Fruit fly (Drosophila melanogaster) whole organism, embryonic: ENCODE measurements around the gene MICAL-like.
A peak's percentile ranks its signal among the peaks of the same experiment; 100 is the strongest.

Experiments used
- Aef1 ChIP-seq: fragments of 200-800 bp; sonication (Bioruptor generic); IDR thresholded peaks from 3 replicates; pipeline ENCODE4 v1.3.6; 2022; ENCODE audit warnings: missing biosample characterization, missing genetic modification characterization
- Asciz ChIP-seq: fragments of 200-800 bp; sonication (Bioruptor generic); optimal IDR thresholded peaks from 2 replicates; lab custom pipeline; 2017; ENCODE audit warnings: missing biosample characterization, mild to moderate bottlenecking, missing genetic modification characterization, missing genetic modification reagents
- Blimp-1 ChIP-seq: fragments of 200-800 bp; sonication (Bioruptor generic); optimal IDR thresholded peaks from 3 replicates; lab custom pipeline; 2018; ENCODE audit warnings: missing biosample characterization, missing genetic modification characterization, mild to moderate bottlenecking, moderate library complexity, missing genetic modification reagents
- CG11085 ChIP-seq: fragments of 200-800 bp; sonication (Bioruptor generic); IDR thresholded peaks from 2 replicates; pipeline ENCODE4 v1.3.6; 2022; ENCODE audit warnings: missing biosample characterization, missing genetic modification characterization
- CG13775 ChIP-seq: fragments of 200-800 bp; sonication (Bioruptor generic); optimal IDR thresholded peaks from 3 replicates; lab custom pipeline; 2017; ENCODE audit warnings: missing biosample characterization, mild to moderate bottlenecking, missing genetic modification characterization
- CG15011 ChIP-seq: fragments of 200-800 bp; sonication (Bioruptor generic); optimal IDR thresholded peaks from 3 replicates; lab custom pipeline; 2018; ENCODE audit warnings: missing biosample characterization, mild to moderate bottlenecking, missing genetic modification characterization
- CG15073 ChIP-seq: fragments of 200-800 bp; sonication (Bioruptor generic); optimal IDR thresholded peaks from 2 replicates; lab custom pipeline; 2016; ENCODE audit warnings: missing biosample characterization, missing genetic modification characterization
- CG15514 ChIP-seq: fragments of 200-800 bp; sonication (Bioruptor generic); optimal IDR thresholded peaks from 3 replicates; lab custom pipeline; 2017; ENCODE audit warnings: missing biosample characterization, missing genetic modification characterization, mild to moderate bottlenecking, moderate library complexity, missing genetic modification reagents
- CG15696 ChIP-seq: fragments of 200-800 bp; sonication (Bioruptor generic); optimal IDR thresholded peaks from 2 replicates; lab custom pipeline; 2019; ENCODE audit warnings: missing biosample characterization, mild to moderate bottlenecking, missing genetic modification characterization, moderate library complexity
- CG1792 ChIP-seq: fragments of 200-800 bp; sonication (Bioruptor generic); optimal IDR thresholded peaks from 2 replicates; lab custom pipeline; 2016; ENCODE audit warnings: missing biosample characterization, missing genetic modification characterization
- CG1832 ChIP-seq: fragments of 200-800 bp; sonication (Bioruptor generic); optimal IDR thresholded peaks from 2 replicates; lab custom pipeline; 2017; ENCODE audit warnings: missing biosample characterization, mild to moderate bottlenecking, missing genetic modification characterization, inconsistent platforms
- CG31365 ChIP-seq: fragments of 200-800 bp; sonication (Bioruptor generic); optimal IDR thresholded peaks from 2 replicates; lab custom pipeline; 2018; ENCODE audit warnings: missing biosample characterization, mild to moderate bottlenecking, missing genetic modification characterization
- CG32772 ChIP-seq: fragments of 200-800 bp; sonication (Bioruptor generic); IDR thresholded peaks from 2 replicates; pipeline ENCODE4 v1.3.6; 2022; ENCODE audit warnings: missing biosample characterization, missing genetic modification characterization
- CG6175 ChIP-seq: fragments of 200-800 bp; sonication (Bioruptor generic); IDR thresholded peaks from 3 replicates; pipeline ENCODE4 v1.3.6; 2022; ENCODE audit warnings: missing biosample characterization, missing genetic modification characterization
- CG6654 ChIP-seq: fragments of 200-800 bp; sonication (Bioruptor generic); optimal IDR thresholded peaks from 2 replicates; lab custom pipeline; 2017; ENCODE audit warnings: missing biosample characterization, mild to moderate bottlenecking, missing genetic modification characterization
- CG9609 ChIP-seq: fragments of 200-800 bp; sonication (Bioruptor generic); optimal IDR thresholded peaks from 3 replicates; lab custom pipeline; 2016; ENCODE audit warnings: missing biosample characterization, missing genetic modification characterization
- CG9797 ChIP-seq: fragments of 200-800 bp; sonication (Bioruptor generic); optimal IDR thresholded peaks from 3 replicates; lab custom pipeline; 2018; ENCODE audit warnings: missing biosample characterization, mild to moderate bottlenecking, missing genetic modification characterization
- CG9817 ChIP-seq: fragments of 200-800 bp; sonication (Bioruptor generic); optimal IDR thresholded peaks from 2 replicates; lab custom pipeline; 2018; ENCODE audit warnings: missing biosample characterization, mild to moderate bottlenecking, missing genetic modification characterization, moderate library complexity
- CrebB ChIP-seq: fragments of 200-800 bp; sonication (Bioruptor generic); optimal IDR thresholded peaks from 3 replicates; lab custom pipeline; 2018; ENCODE audit warnings: missing biosample characterization, mild to moderate bottlenecking, missing genetic modification characterization
- Doc2 ChIP-seq: fragments of 200-800 bp; sonication (Bioruptor generic); IDR thresholded peaks from 2 replicates; pipeline ENCODE4 v1.3.6; 2022; ENCODE audit warnings: missing biosample characterization, missing genetic modification characterization
- Dref ChIP-seq: fragments of 200-800 bp; sonication (Bioruptor generic); IDR thresholded peaks from 2 replicates; pipeline ENCODE4 v1.3.6; 2022; ENCODE audit warnings: missing biosample characterization, missing genetic modification characterization
- E2f2 ChIP-seq: fragments of 200-800 bp; sonication (Bioruptor generic); IDR thresholded peaks from 2 replicates; pipeline ENCODE4 v1.3.6; 2022; ENCODE audit warnings: missing biosample characterization, missing genetic modification characterization
- H15 ChIP-seq: fragments of 200-800 bp; sonication (Bioruptor generic); IDR thresholded peaks from 3 replicates; pipeline ENCODE4 v1.3.6; 2022; ENCODE audit warnings: missing biosample characterization, missing genetic modification characterization
- HLH54F ChIP-seq: fragments of 200-800 bp; sonication (Bioruptor generic); optimal IDR thresholded peaks from 3 replicates; lab custom pipeline; 2016; ENCODE audit warnings: missing biosample characterization, missing genetic modification characterization
- Hr51 ChIP-seq, 2 experiments: fragments of 200-800 bp; sonication (Bioruptor generic); optimal IDR thresholded peaks; 2 replicates in 1 of 2; 3 replicates in 1 of 2; lab custom pipeline; 2016 to 2018; ENCODE audit warnings: missing biosample characterization in 2 of 2, missing genetic modification characterization in 2 of 2, mild to moderate bottlenecking in 1 of 2, moderate library complexity in 1 of 2
- Lpt ChIP-seq: fragments of >200 bp; optimal IDR thresholded peaks from 2 replicates; lab custom pipeline; 2018; ENCODE audit warnings: missing biosample characterization, missing genetic modification characterization
- NfI ChIP-seq: fragments of 200-800 bp; sonication (Bioruptor generic); optimal IDR thresholded peaks from 3 replicates; lab custom pipeline; 2018; ENCODE audit warnings: missing biosample characterization, mild to moderate bottlenecking, missing genetic modification characterization, moderate library complexity
- Oli ChIP-seq: fragments of 200-800 bp; sonication (Bioruptor generic); optimal IDR thresholded peaks from 2 replicates; lab custom pipeline; 2018; ENCODE audit warnings: missing biosample characterization, mild to moderate bottlenecking, missing genetic modification characterization, moderate library complexity
- Opbp ChIP-seq: fragments of 200-800 bp; sonication (Bioruptor generic); IDR thresholded peaks from 3 replicates; pipeline ENCODE4 v1.3.6; 2022; ENCODE audit warnings: missing biosample characterization, missing genetic modification characterization; ENCODE audit not compliant: partially characterized antibody
- Sin3A ChIP-seq: fragments of >200 bp; optimal IDR thresholded peaks from 2 replicates; lab custom pipeline; 2018
- Vsx1 ChIP-seq: fragments of 200-800 bp; sonication (Bioruptor generic); optimal IDR thresholded peaks from 2 replicates; lab custom pipeline; 2017; ENCODE audit warnings: missing biosample characterization, mild to moderate bottlenecking, missing genetic modification characterization, missing genetic modification reagents
- ase ChIP-seq: fragments of 200-800 bp; sonication (Bioruptor generic); IDR thresholded peaks from 3 replicates; pipeline ENCODE4 v1.3.6; 2022; ENCODE audit warnings: missing biosample characterization, missing genetic modification characterization
- gsb-n ChIP-seq: fragments of 200-800 bp; sonication (Bioruptor generic); optimal IDR thresholded peaks from 3 replicates; lab custom pipeline; 2018; ENCODE audit warnings: missing biosample characterization, mild to moderate bottlenecking, missing genetic modification characterization
- gt ChIP-seq: fragments of 200-800 bp; sonication (Bioruptor generic); IDR thresholded peaks from 2 replicates; pipeline ENCODE4 v1.3.6; 2022; ENCODE audit warnings: missing biosample characterization, missing genetic modification characterization
- hkb ChIP-seq, 2 experiments: fragments of 200-800 bp in 1 of 2; fragments of >200 bp in 1 of 2; sonication (Bioruptor generic) in 1 of 2; IDR thresholded peaks in 1 of 2; optimal IDR thresholded peaks in 1 of 2; 2 replicates each; pipeline versions ENCODE4 v1.3.6 to Lab custom; 2017 to 2022; ENCODE audit warnings: missing biosample characterization in 1 of 2, missing genetic modification characterization in 1 of 2
- jumu ChIP-seq: fragments of 200-800 bp; sonication (Bioruptor generic); optimal IDR thresholded peaks from 3 replicates; lab custom pipeline; 2016; ENCODE audit warnings: missing biosample characterization, missing genetic modification characterization
- kni ChIP-seq: fragments of 200-800 bp; sonication (Bioruptor generic); optimal IDR thresholded peaks from 3 replicates; lab custom pipeline; 2017; ENCODE audit warnings: mild to moderate bottlenecking, missing biosample characterization, missing genetic modification reagents, missing genetic modification characterization
- lab ChIP-seq: fragments of 200-800 bp; sonication (Bioruptor generic); optimal IDR thresholded peaks from 3 replicates; lab custom pipeline; 2017; ENCODE audit warnings: missing biosample characterization, missing genetic modification characterization, mild to moderate bottlenecking, moderate library complexity, missing genetic modification reagents
- lbe ChIP-seq: fragments of 200-800 bp; sonication (Bioruptor generic); optimal IDR thresholded peaks from 2 replicates; lab custom pipeline; 2016; ENCODE audit warnings: missing biosample characterization, mild to moderate bottlenecking, missing genetic modification characterization
- maf-S ChIP-seq: fragments of 200-800 bp; sonication (Bioruptor generic); optimal IDR thresholded peaks from 2 replicates; lab custom pipeline; 2016; ENCODE audit warnings: missing biosample characterization, missing genetic modification characterization
- nerfin-2 ChIP-seq: fragments of 200-800 bp; sonication (Bioruptor generic); IDR thresholded peaks from 2 replicates; pipeline ENCODE4 v1.3.6; 2022; ENCODE audit warnings: missing biosample characterization, missing genetic modification characterization; ENCODE audit not compliant: partially characterized antibody
- nmo ChIP-seq: fragments of 200-800 bp; sonication (Bioruptor generic); optimal IDR thresholded peaks from 2 replicates; lab custom pipeline; 2018; ENCODE audit warnings: missing biosample characterization, mild to moderate bottlenecking, missing genetic modification characterization, moderate library complexity
- sd ChIP-seq: fragments of 200-800 bp; sonication (Bioruptor generic); optimal IDR thresholded peaks from 3 replicates; lab custom pipeline; 2018; ENCODE audit warnings: missing biosample characterization, mild to moderate bottlenecking, missing genetic modification characterization, moderate library complexity
- stc ChIP-seq: fragments of 200-800 bp; sonication (Bioruptor generic); IDR thresholded peaks from 2 replicates; pipeline ENCODE4 v1.3.6; 2022; ENCODE audit warnings: missing biosample characterization, missing genetic modification characterization
- tin ChIP-seq: fragments of 200-800 bp; sonication (Bioruptor generic); optimal IDR thresholded peaks from 3 replicates; lab custom pipeline; 2016; ENCODE audit warnings: missing biosample characterization, missing genetic modification characterization
- ttk ChIP-seq: fragments of 200-800 bp; sonication (Bioruptor generic); IDR thresholded peaks from 2 replicates; pipeline ENCODE4 v2.1.2; 2022; ENCODE audit warnings: missing biosample characterization, missing genetic modification characterization
- unc-4 ChIP-seq: fragments of 200-800 bp; sonication (Bioruptor generic); IDR thresholded peaks from 2 replicates; pipeline ENCODE4 v1.3.6; 2022; ENCODE audit warnings: missing biosample characterization, missing genetic modification characterization; ENCODE audit not compliant: partially characterized antibody
- vnd ChIP-seq: fragments of 200-800 bp; sonication (Bioruptor generic); IDR thresholded peaks from 3 replicates; pipeline ENCODE4 v1.3.6; 2022; ENCODE audit warnings: missing biosample characterization, missing genetic modification characterization; ENCODE audit not compliant: partially characterized antibody

The MICAL-like gene

dm6 chr3L:13041292-13042067 lies 26.3 kb upstream of the MICAL-like start, which contains the start of gene RpS4 (continued):
- peak; percentile 97 for TF ChIP-seq CrebB (tag; lab: Kevin White, UChicago)
- TF ChIP-seq nerfin-2, result no peak
- peak; percentile 29; the same call in 2 of the 3 replicates for TF ChIP-seq Opbp (GFP tag; lab: Robert Waterston, UW)
- TF ChIP-seq Vsx1, result peak; percentile 90
- TF ChIP-seq gsb-n (tag; lab: Kevin White, UChicago), result peak; percentile 84
- TF ChIP-seq CG31365 (tag; lab: Kevin White, UChicago), result peak; percentile 89
- TF ChIP-seq lab (GFP tag; lab: Kevin White, UChicago), result peak; percentile 98
- no peak for TF ChIP-seq Lpt (GFP tag; lab: Kevin White, UChicago)
- TF ChIP-seq ase (GFP tag; lab: Robert Waterston, UW), result peak; percentile 83
- peak; percentile 57 for TF ChIP-seq jumu (GFP tag; lab: Kevin White, UChicago)
- TF ChIP-seq kni, result peak; percentile 91
- no peak for TF ChIP-seq vnd (GFP tag; lab: Robert Waterston, UW)
- peak; percentile 58 for TF ChIP-seq Dref (GFP tag; lab: Robert Waterston, UW)
- TF ChIP-seq hkb (optimal IDR thresholded peaks at IDR 0.05; lab: Kevin White, UChicago), result no peak
- TF ChIP-seq hkb (GFP tag; IDR thresholded peaks at IDR 0.05; lab: Robert Waterston, UW), result peak; percentile 86
- peak; percentile 75 for TF ChIP-seq CG1792 (GFP tag; lab: Kevin White, UChicago)
- peak; percentile 62; the same call in 1 of the 2 replicates for TF ChIP-seq gt (GFP tag; lab: Robert Waterston, UW)
- TF ChIP-seq CG1832 (GFP tag; lab: Kevin White, UChicago), result no peak
- TF ChIP-seq CG9609, result peak; percentile 77
- TF ChIP-seq CG9817 (tag; lab: Kevin White, UChicago), result peak; percentile 81
- peak; percentile 61 for TF ChIP-seq CG6654 (GFP tag; lab: Kevin White, UChicago)
- peak; percentile 64 for TF ChIP-seq Oli (tag; lab: Kevin White, UChicago)
- TF ChIP-seq Doc2 (GFP tag; lab: Robert Waterston, UW), result no peak
- TF ChIP-seq Blimp-1 (GFP tag; lab: Kevin White, UChicago), result peak; percentile 50
- peak; percentile 34 for TF ChIP-seq lbe
- peak; percentile 54 for TF ChIP-seq CG15696 (tag; lab: Kevin White, UChicago)
- peak; percentile 97 for TF ChIP-seq CG9797
- peak; percentile 76 for TF ChIP-seq ttk (GFP tag; lab: Robert Waterston, UW)
- peak; percentile 77 for TF ChIP-seq tin (GFP tag; lab: Kevin White, UChicago)
- TF ChIP-seq E2f2 (GFP tag; lab: Robert Waterston, UW), result peak; percentile 37
- peak; percentile 68 for TF ChIP-seq nmo
- peak; percentile 64 for TF ChIP-seq maf-S (GFP tag; lab: Kevin White, UChicago)
- peak; percentile 77 for TF ChIP-seq CG6175 (GFP tag; lab: Robert Waterston, UW)
- peak; percentile 77 for TF ChIP-seq CG11085 (GFP tag; lab: Robert Waterston, UW)
- peak; percentile 93 for TF ChIP-seq Asciz (GFP tag; lab: Kevin White, UChicago)
- TF ChIP-seq CG13775 (GFP tag; lab: Kevin White, UChicago), result peak; percentile 91
- peak; percentile 31 for TF ChIP-seq sd (tag; lab: Kevin White, UChicago)
- peak; percentile 75 for TF ChIP-seq HLH54F (GFP tag; lab: Kevin White, UChicago)
- peak; percentile 84 for TF ChIP-seq stc
- TF ChIP-seq CG15011 (GFP tag; lab: Kevin White, UChicago), result peak; percentile 87
- no peak for TF ChIP-seq CG15073 (GFP tag; lab: Kevin White, UChicago)
- peak; percentile 77 to 78 for TF ChIP-seq Hr51 (GFP tag; optimal IDR thresholded peaks at IDR 0.05; lab: Kevin White, UChicago)
- no peak for TF ChIP-seq unc-4 (GFP tag; lab: Robert Waterston, UW)
- peak; percentile 92 for TF ChIP-seq CG15514 (GFP tag; lab: Kevin White, UChicago)
- TF ChIP-seq Sin3A (lab: Kevin White, UChicago), result no peak
- peak; percentile 72; the same call in 2 of the 3 replicates for TF ChIP-seq Aef1 (GFP tag; lab: Robert Waterston, UW)
- TF ChIP-seq CG32772, result peak; percentile 70
- TF ChIP-seq NfI (GFP tag; lab: Kevin White, UChicago), result peak; percentile 96
- TF ChIP-seq H15, result peak; percentile 81
